Fruit fly (Drosophila melanogaster): Measurements from ENCODE around the gene Myc.

Gene Myc

DNA sequence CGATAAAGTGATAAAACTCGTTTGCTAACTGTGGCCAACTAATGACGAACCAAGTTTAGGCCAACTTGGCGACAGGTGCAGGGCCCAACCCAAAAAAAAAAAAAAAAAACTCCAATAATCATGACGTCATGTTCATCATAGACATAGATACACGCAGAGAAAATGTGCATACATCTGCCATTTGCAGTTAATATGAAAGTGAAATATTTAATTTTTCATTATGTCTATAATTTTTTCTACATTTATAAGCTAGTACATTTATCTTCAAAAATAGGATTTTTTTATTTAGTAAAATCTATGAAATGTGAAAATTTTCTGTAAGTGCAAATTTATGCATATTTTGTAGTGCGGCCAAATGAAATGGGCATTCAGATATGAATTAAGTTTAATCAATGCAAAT is 58.7 kb downstream of the Myc start (continued):
- TF ChIP-seq Atf6 (GFP tag; IDR thresholded peaks at IDR 0.05), result peak; percentile 86
- TF ChIP-seq bigmax (GFP tag; optimal IDR thresholded peaks at IDR 0.05), result no peak
- peak; percentile 50 for TF ChIP-seq cwo (GFP tag; optimal IDR thresholded peaks at IDR 0.05)
- TF ChIP-seq Elba2 (GFP tag; optimal IDR thresholded peaks at IDR 0.05), result no peak
- TF ChIP-seq MBD-R2 (GFP tag; IDR thresholded peaks at IDR 0.05), result no peak
- no peak for TF ChIP-seq mirr (GFP tag; optimal IDR thresholded peaks at IDR 0.05)
- 0 out of 2 replicates have a peak, but pooled peaks have one; percentile 43 for TF ChIP-seq CG11085 (GFP tag; IDR thresholded peaks at IDR 0.05)
- TF ChIP-seq ttk (GFP tag; IDR thresholded peaks at IDR 0.05), result peak; percentile 80
- TF ChIP-seq Nf-YA (GFP tag; IDR thresholded peaks at IDR 0.05), result no peak
- TF ChIP-seq gsb (GFP tag; IDR thresholded peaks at IDR 0.05), result peak; percentile 62
- peak; percentile 31 for TF ChIP-seq kay (GFP tag; optimal IDR thresholded peaks at IDR 0.05)
- TF ChIP-seq CG2129 (GFP tag; IDR thresholded peaks at IDR 0.05; ENCODE audit: partially characterized antibody), result no peak
- TF ChIP-seq CrebB (tag; optimal IDR thresholded peaks at IDR 0.05), result peak; percentile 37
- TF ChIP-seq ewg (GFP tag; optimal IDR thresholded peaks at IDR 0.05), result peak; percentile 9
- TF ChIP-seq CG3995 (GFP tag; optimal IDR thresholded peaks at IDR 0.05), result no peak
- TF ChIP-seq rib (GFP tag; IDR thresholded peaks at IDR 0.05), result peak; percentile 19; the same call in 1 of the 2 replicates
- peak; percentile 67 for TF ChIP-seq B-H1 (GFP tag; IDR thresholded peaks at IDR 0.05)
- no peak for TF ChIP-seq sna (GFP tag; IDR thresholded peaks at IDR 0.05; ENCODE audit: partially characterized antibody)
- no peak for TF ChIP-seq kah (GFP tag; optimal IDR thresholded peaks at IDR 0.05)
- TF ChIP-seq CG18262 (tag; optimal IDR thresholded peaks at IDR 0.05), result peak; percentile 76
- TF ChIP-seq Trl (optimal IDR thresholded peaks at IDR 0.05), result no peak
- TF ChIP-seq Trl (GFP tag; optimal IDR thresholded peaks at IDR 0.05), result no peak
- peak; percentile 66; the same call in 2 of the 3 replicates for TF ChIP-seq CG11456 (GFP tag; IDR thresholded peaks at IDR 0.05)
- TF ChIP-seq hbn (GFP tag; IDR thresholded peaks at IDR 0.05; ENCODE audit: partially characterized antibody), result no peak
- peak; percentile 15; the same call in 1 of the 2 replicates for TF ChIP-seq toy (GFP tag; IDR thresholded peaks at IDR 0.05)
- TF ChIP-seq CG12769 (tag; optimal IDR thresholded peaks at IDR 0.05), result peak; percentile 1
- TF ChIP-seq CG7963 (GFP tag; IDR thresholded peaks at IDR 0.05; ENCODE audit: partially characterized antibody), result no peak
- TF ChIP-seq peb (GFP tag; IDR thresholded peaks at IDR 0.05), result peak; percentile 33; the same call in 1 of the 2 replicates
- TF ChIP-seq twi (tag; optimal IDR thresholded peaks at IDR 0.05), result peak; percentile 29
- peak; percentile 1 for TF ChIP-seq CG18764 (GFP tag; optimal IDR thresholded peaks at IDR 0.05)
- no peak for TF ChIP-seq CG13287 (GFP tag; IDR thresholded peaks at IDR 0.05; ENCODE audit: partially characterized antibody)
- TF ChIP-seq Xrp1 (GFP tag; IDR thresholded peaks at IDR 0.05), result peak; percentile 87
- peak; percentile 52 for TF ChIP-seq CG10147 (GFP tag; optimal IDR thresholded peaks at IDR 0.05)
- peak; percentile 40 for TF ChIP-seq CG12155 (GFP tag; optimal IDR thresholded peaks at IDR 0.05)
- TF ChIP-seq HmgZ (tag; optimal IDR thresholded peaks at IDR 0.05), result peak; percentile 36
- peak; percentile 77 for TF ChIP-seq CG3847 (GFP tag; IDR thresholded peaks at IDR 0.05)
- peak; percentile 41 for TF ChIP-seq odd (GFP tag; optimal IDR thresholded peaks at IDR 0.05)
- TF ChIP-seq da (GFP tag; optimal IDR thresholded peaks at IDR 0.05), result no peak
- TF ChIP-seq dm (GFP tag; optimal IDR thresholded peaks at IDR 0.05), result no peak
- TF ChIP-seq ac (GFP tag; optimal IDR thresholded peaks at IDR 0.05), result no peak
- peak; percentile 7 for TF ChIP-seq CG5180 (GFP tag; optimal IDR thresholded peaks at IDR 0.05)
- TF ChIP-seq sug (tag; optimal IDR thresholded peaks at IDR 0.05), result peak; percentile 68
- no peak for TF ChIP-seq CG15011 (GFP tag; optimal IDR thresholded peaks at IDR 0.05)
- no peak for TF ChIP-seq repo (GFP tag; optimal IDR thresholded peaks at IDR 0.05)
- peak; percentile 17 for TF ChIP-seq Atf3 (GFP tag; optimal IDR thresholded peaks at IDR 0.05)
- TF ChIP-seq Vsx1 (GFP tag; optimal IDR thresholded peaks at IDR 0.05), result peak; percentile 8
- peak; percentile 81 for TF ChIP-seq CG2712 (tag; optimal IDR thresholded peaks at IDR 0.05)
- TF ChIP-seq CG1602 (GFP tag; optimal IDR thresholded peaks at IDR 0.05), result peak; percentile 30
- TF ChIP-seq bcd (GFP tag; optimal IDR thresholded peaks at IDR 0.05), result peak; percentile 57
- TF ChIP-seq scrt (GFP tag; optimal IDR thresholded peaks at IDR 0.05), result peak; percentile 2
- peak; percentile 59 for TF ChIP-seq CG6272 (GFP tag; IDR thresholded peaks at IDR 0.05)
